Worm (Caenorhabditis elegans) whole organism, midembryonic: Measurements from ENCODE around the gene mai-1.

Source experiments
- T22C8.4 ChIP-seq: fragments of 200-800 bp; sonication (Bioruptor generic); IDR thresholded peaks from 2 replicates; pipeline ENCODE4 v1.3.6; 2022; ENCODE audit warnings: missing genetic modification characterization, missing compliant biosample characterization
- cog-1 ChIP-seq: sonication (generic microtip); optimal IDR thresholded peaks from 2 replicates; lab custom pipeline; 2016; ENCODE audit warnings: missing genetic modification characterization, missing compliant biosample characterization
- flt-1 ChIP-seq: fragments of 200-800 bp; sonication (Bioruptor generic); IDR thresholded peaks from 2 replicates; pipeline ENCODE4 v1.3.6; 2022; ENCODE audit warnings: missing genetic modification characterization, missing compliant biosample characterization
- klf-2 ChIP-seq: fragments of 200-800 bp; sonication (Bioruptor generic); conservative IDR thresholded peaks from 2 replicates; pipeline ENCODE4 v1.3.6; 2022; ENCODE audit warnings: missing genetic modification reagents, missing genetic modification characterization, missing compliant biosample characterization
- med-1 ChIP-seq: sonication (generic microtip); optimal IDR thresholded peaks from 2 replicates; lab custom pipeline; 2017; ENCODE audit warnings: missing genetic modification characterization, mild to moderate bottlenecking, missing compliant biosample characterization, antibody characterized with exemption, missing genetic modification reagents; ENCODE audit not compliant: insufficient read depth
- ref-1 ChIP-seq: fragments of 200-800 bp; sonication (Bioruptor generic); conservative IDR thresholded peaks from 2 replicates; pipeline ENCODE4 v1.3.6; 2022; ENCODE audit warnings: missing genetic modification reagents, missing genetic modification characterization, missing compliant biosample characterization
- tab-1 ChIP-seq: fragments of 200-800 bp; sonication (Bioruptor generic); IDR thresholded peaks from 2 replicates; pipeline ENCODE4 v1.3.6; 2022; ENCODE audit warnings: missing genetic modification characterization, missing compliant biosample characterization
- ztf-23 ChIP-seq: fragments of 200-800 bp; sonication (Bioruptor generic); IDR thresholded peaks from 2 replicates; pipeline ENCODE4 v1.3.6; 2022; ENCODE audit warnings: missing genetic modification reagents, missing genetic modification characterization, missing compliant biosample characterization
- ztf-29 ChIP-seq: fragments of 200-800 bp; sonication (Bioruptor generic); IDR thresholded peaks from 2 replicates; pipeline ENCODE4 v1.3.6; 2022; ENCODE audit warnings: missing genetic modification reagents, missing genetic modification characterization, missing compliant biosample characterization

- peak; percentile 88 for TF ChIP-seq flt-1
- TF ChIP-seq ztf-23, result 0 out of 2 replicates have a peak, but pooled peaks have one; percentile 61
- no peak; the same call in 1 of the 2 replicates for TF ChIP-seq klf-2 (GFP tag; lab: Robert Waterston, UW)
- TF ChIP-seq ref-1 (GFP tag; lab: Robert Waterston, UW), result no peak
- no peak for TF ChIP-seq med-1 (GFP tag; lab: Kevin White, UChicago)
- TF ChIP-seq T22C8.4 (GFP tag; lab: Robert Waterston, UW), result peak; percentile 48; the same call in 1 of the 2 replicates
- TF ChIP-seq tab-1 (GFP tag; lab: Robert Waterston, UW), result peak; percentile 78
- peak; percentile 81 for TF ChIP-seq cog-1 (tag; lab: Kevin White, UChicago)
- no peak for TF ChIP-seq ztf-29 (GFP tag; lab: Robert Waterston, UW)
Measured at ce11 chrX:3127626-3128142, 11.3 kb upstream of the mai-1 start.
